Fruit fly (Drosophila melanogaster) whole organism, embryonic: ENCODE results near the gene CG5850.

ENCODE experiments used
- B-H1 ChIP-seq: fragments of 200-800 bp; sonication (Bioruptor generic); IDR thresholded peaks from 3 replicates; pipeline ENCODE4 v1.3.6; 2022; ENCODE audit warnings: missing biosample characterization, missing genetic modification characterization
- Bdp1 ChIP-seq: fragments of 200-800 bp; sonication (Bioruptor generic); optimal IDR thresholded peaks from 3 replicates; lab custom pipeline; 2016; ENCODE audit warnings: missing biosample characterization, missing genetic modification characterization
- CG10209 ChIP-seq: fragments of 200-800 bp; sonication (Bioruptor generic); optimal IDR thresholded peaks from 3 replicates; lab custom pipeline; 2017; ENCODE audit warnings: missing biosample characterization, mild to moderate bottlenecking, missing genetic modification characterization, missing genetic modification reagents
- CG10274 ChIP-seq: fragments of 200-800 bp; sonication (Bioruptor generic); optimal IDR thresholded peaks from 3 replicates; lab custom pipeline; 2017; ENCODE audit warnings: missing biosample characterization, mild to moderate bottlenecking, missing genetic modification characterization
- CG10431 ChIP-seq: fragments of 200-800 bp; sonication (Bioruptor generic); optimal IDR thresholded peaks from 3 replicates; lab custom pipeline; 2018; ENCODE audit warnings: missing biosample characterization, mild to moderate bottlenecking, missing genetic modification characterization
- CG12769 ChIP-seq: fragments of 200-800 bp; sonication (Bioruptor generic); optimal IDR thresholded peaks from 2 replicates; lab custom pipeline; 2019; ENCODE audit warnings: missing biosample characterization, mild to moderate bottlenecking, missing genetic modification characterization, moderate library complexity
- CG13424 ChIP-seq: fragments of 200-800 bp; sonication (Bioruptor generic); optimal IDR thresholded peaks from 2 replicates; lab custom pipeline; 2019; ENCODE audit warnings: missing biosample characterization, mild to moderate bottlenecking, missing genetic modification characterization, moderate library complexity
- CG14050 ChIP-seq: fragments of 200-800 bp; sonication (Bioruptor generic); IDR thresholded peaks from 3 replicates; pipeline ENCODE4 v1.3.6; 2022; ENCODE audit warnings: missing biosample characterization, missing genetic modification characterization
- CG1603 ChIP-seq: fragments of 200-800 bp; sonication (Bioruptor generic); optimal IDR thresholded peaks from 2 replicates; lab custom pipeline; 2019; ENCODE audit warnings: missing biosample characterization, mild to moderate bottlenecking, missing genetic modification characterization, moderate library complexity
- CG34224 ChIP-seq: fragments of 200-800 bp; sonication (Bioruptor generic); IDR thresholded peaks from 3 replicates; pipeline ENCODE4 v1.3.6; 2022; ENCODE audit warnings: missing biosample characterization, missing genetic modification characterization; ENCODE audit not compliant: partially characterized antibody
- CG3847 ChIP-seq: fragments of 200-800 bp; sonication (Bioruptor generic); IDR thresholded peaks from 2 replicates; pipeline ENCODE4 v1.3.6; 2022; ENCODE audit warnings: missing biosample characterization, missing genetic modification characterization
- CG8388 ChIP-seq: fragments of 200-800 bp; sonication (Bioruptor generic); optimal IDR thresholded peaks from 2 replicates; lab custom pipeline; 2019; ENCODE audit warnings: missing biosample characterization, mild to moderate bottlenecking, missing genetic modification characterization, moderate library complexity
- CG8924 ChIP-seq: fragments of 200-800 bp; optimal IDR thresholded peaks from 3 replicates; lab custom pipeline; 2019; ENCODE audit warnings: missing biosample characterization, mild to moderate bottlenecking, missing genetic modification characterization, moderate library complexity
- CTCF ChIP-seq: fragments of 200-800 bp; sonication (Bioruptor generic); optimal IDR thresholded peaks from 2 replicates; lab custom pipeline; 2017; ENCODE audit warnings: missing biosample characterization, mild to moderate bottlenecking, missing genetic modification characterization, moderate library complexity
- Dbx ChIP-seq: fragments of 200-800 bp; sonication (Bioruptor generic); IDR thresholded peaks from 3 replicates; pipeline ENCODE4 v1.3.6; 2022; ENCODE audit warnings: missing biosample characterization, missing genetic modification characterization
- Fer2 ChIP-seq: fragments of 200-800 bp; sonication (Bioruptor generic); optimal IDR thresholded peaks from 2 replicates; lab custom pipeline; 2018; ENCODE audit warnings: missing biosample characterization, mild to moderate bottlenecking, missing genetic modification characterization, moderate library complexity
- Gug ChIP-seq: fragments of 200-800 bp; sonication (Bioruptor generic); IDR thresholded peaks from 4 replicates; pipeline ENCODE4 v1.3.6; 2022; ENCODE audit warnings: missing biosample characterization, missing genetic modification characterization
- HLH4C ChIP-seq: fragments of 200-800 bp; sonication (Bioruptor generic); IDR thresholded peaks from 3 replicates; pipeline ENCODE4 v1.3.6; 2022; ENCODE audit warnings: missing biosample characterization, missing genetic modification characterization; ENCODE audit not compliant: partially characterized antibody
- HmgD ChIP-seq: fragments of 200-800 bp; sonication (Bioruptor generic); optimal IDR thresholded peaks from 3 replicates; lab custom pipeline; 2016; ENCODE audit warnings: missing biosample characterization, missing genetic modification characterization
- Med ChIP-seq: fragments of 200-800 bp; sonication (Bioruptor generic); peaks from one replicate; lab custom pipeline; 2016; ENCODE audit warnings: missing biosample characterization, missing genetic modification characterization, mild to moderate bottlenecking, inconsistent platforms, moderate library complexity
- Spps ChIP-seq: fragments of 200-800 bp; sonication (Bioruptor generic); optimal IDR thresholded peaks from 2 replicates; lab custom pipeline; 2018; ENCODE audit warnings: missing biosample characterization, mild to moderate bottlenecking, missing genetic modification characterization
- bab2 ChIP-seq: fragments of 200-800 bp; sonication (Bioruptor generic); optimal IDR thresholded peaks from 2 replicates; lab custom pipeline; 2016; ENCODE audit warnings: missing biosample characterization, missing genetic modification characterization
- bcd ChIP-seq: fragments of 200-800 bp; sonication (Bioruptor generic); optimal IDR thresholded peaks from 2 replicates; lab custom pipeline; 2017; ENCODE audit warnings: missing biosample characterization, mild to moderate bottlenecking, missing genetic modification characterization
- ci ChIP-seq: fragments of 200-800 bp; sonication (Bioruptor generic); IDR thresholded peaks from 3 replicates; pipeline ENCODE4 v1.3.6; 2022; ENCODE audit warnings: missing biosample characterization, missing genetic modification characterization
- exex ChIP-seq: fragments of 200-800 bp; sonication (Bioruptor generic); optimal IDR thresholded peaks from 4 replicates; lab custom pipeline; 2018; ENCODE audit warnings: missing biosample characterization, mild to moderate bottlenecking, missing genetic modification characterization, moderate library complexity
- fu2 ChIP-seq: fragments of 200-800 bp; sonication (Bioruptor generic); optimal IDR thresholded peaks from 2 replicates; lab custom pipeline; 2016; ENCODE audit warnings: missing biosample characterization, missing genetic modification characterization
- gce ChIP-seq: fragments of 200-800 bp; sonication (Bioruptor generic); IDR thresholded peaks from 3 replicates; pipeline ENCODE4 v1.3.6; 2022; ENCODE audit warnings: missing biosample characterization, missing genetic modification characterization
- her ChIP-seq: fragments of 200-800 bp; sonication (Bioruptor generic); optimal IDR thresholded peaks from 2 replicates; lab custom pipeline; 2016; ENCODE audit warnings: missing biosample characterization, missing genetic modification characterization
- kni ChIP-seq: fragments of 200-800 bp; sonication (Bioruptor generic); optimal IDR thresholded peaks from 3 replicates; lab custom pipeline; 2017; ENCODE audit warnings: mild to moderate bottlenecking, missing biosample characterization, missing genetic modification reagents, missing genetic modification characterization
- knrl ChIP-seq: fragments of 200-800 bp; sonication (Bioruptor generic); IDR thresholded peaks from 3 replicates; pipeline ENCODE4 v1.3.6; 2022; ENCODE audit warnings: missing biosample characterization, missing genetic modification characterization; ENCODE audit not compliant: partially characterized antibody
- mam ChIP-seq: fragments of 200-800 bp; sonication (Bioruptor generic); optimal IDR thresholded peaks from 3 replicates; lab custom pipeline; 2016; ENCODE audit warnings: missing biosample characterization, missing genetic modification characterization
- mld ChIP-seq: fragments of 200-800 bp; sonication (Bioruptor generic); IDR thresholded peaks from 3 replicates; pipeline ENCODE4 v1.3.6; 2022; ENCODE audit warnings: missing biosample characterization, missing genetic modification characterization; ENCODE audit not compliant: partially characterized antibody
- pan ChIP-seq, 4 experiments: fragments of >200 bp in 3 of 4; fragments of 200-800 bp in 1 of 4; sonication (Bioruptor generic) in 1 of 4; optimal IDR thresholded peaks in 3 of 4; IDR thresholded peaks in 1 of 4; 2 replicates each; pipeline versions ENCODE4 v1.3.6 to Lab custom; 2017 to 2022; ENCODE audit warnings: missing biosample characterization in 2 of 4, missing genetic modification characterization in 2 of 4, mixed read lengths in 1 of 4
- psq ChIP-seq: fragments of 200-800 bp; sonication (Bioruptor generic); optimal IDR thresholded peaks from 2 replicates; lab custom pipeline; 2017; ENCODE audit warnings: missing biosample characterization, missing genetic modification characterization
- ro ChIP-seq: fragments of 200-800 bp; sonication (Bioruptor generic); IDR thresholded peaks from 2 replicates; pipeline ENCODE4 v1.3.6; 2022; ENCODE audit warnings: missing biosample characterization, missing genetic modification characterization
- scrt ChIP-seq: fragments of 200-800 bp; sonication (Bioruptor generic); optimal IDR thresholded peaks from 2 replicates; lab custom pipeline; 2018; ENCODE audit warnings: missing biosample characterization, mild to moderate bottlenecking, missing genetic modification characterization, moderate library complexity
- sob ChIP-seq: fragments of 200-800 bp; sonication (Bioruptor generic); IDR thresholded peaks from 2 replicates; pipeline ENCODE4 v1.3.6; 2022; ENCODE audit warnings: missing biosample characterization, missing genetic modification characterization
- tap ChIP-seq: fragments of 200-800 bp; optimal IDR thresholded peaks from 3 replicates; lab custom pipeline; 2019; ENCODE audit warnings: missing biosample characterization, mild to moderate bottlenecking, missing genetic modification characterization, moderate library complexity
- tgo ChIP-seq: fragments of 200-800 bp; sonication (Bioruptor generic); IDR thresholded peaks from 3 replicates; pipeline ENCODE4 v1.3.6; 2022; ENCODE audit warnings: missing biosample characterization, missing genetic modification characterization
- tio ChIP-seq: fragments of 200-800 bp; sonication (Bioruptor generic); optimal IDR thresholded peaks from 2 replicates; lab custom pipeline; 2017; ENCODE audit warnings: missing biosample characterization, missing genetic modification characterization, inconsistent platforms
- vvl ChIP-seq: fragments of 200-800 bp; sonication (Bioruptor generic); IDR thresholded peaks from 2 replicates; pipeline ENCODE4 v1.3.6; 2022; ENCODE audit warnings: missing biosample characterization, missing genetic modification characterization
- yki ChIP-seq: fragments of >200 bp; optimal IDR thresholded peaks from 3 replicates; lab custom pipeline; 2018

The CG5850 gene

DNA sequence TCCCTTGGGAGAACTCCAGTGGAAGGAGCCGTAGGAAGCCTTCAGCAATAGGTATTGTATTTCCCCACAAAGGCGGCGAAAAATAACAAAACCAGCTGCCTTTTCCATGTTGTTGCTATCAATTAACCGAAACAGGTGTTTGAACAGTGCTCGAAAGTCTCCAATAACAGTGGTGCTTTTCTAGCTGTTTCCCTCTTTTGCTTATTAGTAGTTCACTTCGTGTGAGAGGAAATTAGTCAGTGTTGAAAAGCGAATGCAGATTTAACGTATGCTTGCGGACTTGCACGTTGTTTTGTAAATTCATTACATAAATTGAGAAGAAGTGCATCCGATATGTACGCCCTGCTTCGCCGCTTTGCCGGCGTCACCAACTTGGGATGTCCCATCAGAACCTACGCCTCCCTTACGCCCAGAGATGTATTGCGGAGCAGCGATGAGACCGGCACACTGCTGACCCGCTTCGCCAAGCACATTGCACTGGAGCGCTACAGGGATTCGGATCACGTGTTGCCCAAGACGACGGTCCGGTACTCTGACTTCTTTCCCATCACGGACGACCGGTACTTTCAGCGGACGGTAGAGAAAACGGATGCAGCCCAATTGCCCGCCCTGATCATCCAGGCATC, 25.0 kb downstream of the CG5850 start, which contains the start of the genes Datp and CG4619 (continued):
- TF ChIP-seq ro (GFP tag; lab: Robert Waterston, UW) = no peak
- no peak; the same call in 2 of the 3 replicates for TF ChIP-seq CG14050 (GFP tag; lab: Robert Waterston, UW)
- TF ChIP-seq mld (GFP tag; lab: Robert Waterston, UW) = no peak
- TF ChIP-seq tio (GFP tag; lab: Kevin White, UChicago) = no peak
- TF ChIP-seq Gug (GFP tag; lab: Robert Waterston, UW) = no peak; the same call in 3 of the 4 replicates
- peak; percentile 96 for TF ChIP-seq Med
- TF ChIP-seq ci (GFP tag; lab: Robert Waterston, UW) = peak; percentile 65
- TF ChIP-seq her (GFP tag; lab: Kevin White, UChicago) = peak; percentile 54
- peak; percentile 48 for TF ChIP-seq Bdp1 (GFP tag; lab: Kevin White, UChicago)
- peak; percentile 83 for TF ChIP-seq CG3847
- peak; percentile 77 for TF ChIP-seq exex
- TF ChIP-seq CG10274 (GFP tag; lab: Kevin White, UChicago) = no peak
- no peak for TF ChIP-seq gce
- no peak for TF ChIP-seq B-H1
- TF ChIP-seq tap (tag; lab: Kevin White, UChicago) = no peak
- TF ChIP-seq vvl (GFP tag; lab: Robert Waterston, UW) = peak; percentile 63; the same call in 1 of the 2 replicates
- TF ChIP-seq HmgD (GFP tag; lab: Kevin White, UChicago) = peak; percentile 66
- TF ChIP-seq psq (GFP tag; lab: Kevin White, UChicago) = no peak
- TF ChIP-seq fu2 (GFP tag; lab: Kevin White, UChicago) = peak; percentile 69
- peak; percentile 62; the same call in 2 of the 3 replicates for TF ChIP-seq Dbx (GFP tag; lab: Robert Waterston, UW)
- peak; percentile 5 for TF ChIP-seq bab2 (GFP tag; lab: Kevin White, UChicago)
- peak; percentile 68 for TF ChIP-seq CG10431
- TF ChIP-seq HLH4C = no peak
- peak; percentile 30 for TF ChIP-seq bcd
- no peak for TF ChIP-seq tgo (GFP tag; lab: Robert Waterston, UW)
- peak; percentile 43; the same call in 1 of the 3 replicates for TF ChIP-seq CG34224
- TF ChIP-seq CG1603 (tag; lab: Kevin White, UChicago) = peak; percentile 74
- peak; percentile 63 for TF ChIP-seq mam (GFP tag; lab: Kevin White, UChicago)
- TF ChIP-seq CG8924 (tag; lab: Kevin White, UChicago) = no peak
- peak; percentile 87 for TF ChIP-seq sob (GFP tag; lab: Robert Waterston, UW)
- no peak for TF ChIP-seq Fer2
- TF ChIP-seq kni (GFP tag; lab: Kevin White, UChicago) = peak; percentile 32
- peak; percentile 49 for TF ChIP-seq scrt (GFP tag; lab: Kevin White, UChicago)
- peak; percentile 50 for TF ChIP-seq CG10209 (GFP tag; lab: Kevin White, UChicago)
- peak; percentile 3 for TF ChIP-seq CG13424 (tag; lab: Kevin White, UChicago)
- TF ChIP-seq yki = no peak
- TF ChIP-seq CTCF (GFP tag; lab: Kevin White, UChicago) = no peak
- TF ChIP-seq knrl (GFP tag; lab: Robert Waterston, UW) = 0 out of 3 replicates have a peak, but pooled peaks have one; percentile 24
- no peak for TF ChIP-seq CG12769 (tag; lab: Kevin White, UChicago)
- no peak for TF ChIP-seq CG8388 (GFP tag; lab: Kevin White, UChicago)
- no peak for TF ChIP-seq pan (optimal IDR thresholded peaks at IDR 0.05; lab: Kevin White, UChicago)
- TF ChIP-seq pan (GFP tag; optimal IDR thresholded peaks at IDR 0.05 in 1 of 2, IDR thresholded peaks at IDR 0.05 in 1 of 2) = no peak
- TF ChIP-seq Spps (tag; lab: Kevin White, UChicago) = no peak
